Worm (Caenorhabditis elegans) whole organism, L2 larva: ENCODE measurements around the gene pdhb-1.

ENCODE experiments used
- C34F6.9 ChIP-seq: fragments of 150-350 bp; optimal IDR thresholded peaks from 2 replicates; lab custom pipeline; 2014; ENCODE audit warnings: missing biosample characterization, missing genetic modification characterization
- F13H6.1 ChIP-seq: sonication (generic microtip); optimal IDR thresholded peaks from 2 replicates; lab custom pipeline; 2016; ENCODE audit warnings: missing genetic modification characterization, missing compliant biosample characterization
- R02D3.7 ChIP-seq: fragments of 150-350 bp; optimal IDR thresholded peaks from 2 replicates; lab custom pipeline; 2014; ENCODE audit warnings: missing biosample characterization, missing genetic modification characterization
- Y55F3AM.14 ChIP-seq: fragments of 200-800 bp; sonication (Bioruptor generic); optimal IDR thresholded peaks from 2 replicates; lab custom pipeline; 2018; ENCODE audit warnings: mild to moderate bottlenecking, missing genetic modification characterization, missing compliant biosample characterization
- ZK546.5 ChIP-seq: sonication (generic microtip); optimal IDR thresholded peaks from 2 replicates; lab custom pipeline; 2017; ENCODE audit warnings: missing biosample characterization, missing genetic modification characterization
- alr-1 ChIP-seq: fragments of 150-350 bp; optimal IDR thresholded peaks from 2 replicates; lab custom pipeline; 2014; ENCODE audit warnings: missing biosample characterization, missing genetic modification characterization
- aly-2 ChIP-seq: fragments of 150-350 bp; optimal IDR thresholded peaks from 2 replicates; lab custom pipeline; 2014; ENCODE audit warnings: missing biosample characterization, missing genetic modification characterization
- ama-1 ChIP-seq: fragments of 150-350 bp; optimal IDR thresholded peaks from 2 replicates; lab custom pipeline; 2018; ENCODE audit warnings: inconsistent platforms
- blmp-1 ChIP-seq: sonication (generic microtip); optimal IDR thresholded peaks from 2 replicates; lab custom pipeline; 2017; ENCODE audit warnings: missing genetic modification characterization, mild to moderate bottlenecking, missing compliant biosample characterization, antibody characterized with exemption, moderate library complexity; ENCODE audit not compliant: insufficient read depth
- ceh-16 ChIP-seq: fragments of 150-350 bp; optimal IDR thresholded peaks from 2 replicates; lab custom pipeline; 2014; ENCODE audit warnings: missing biosample characterization, missing genetic modification characterization
- ceh-82 ChIP-seq: fragments of 150-350 bp; optimal IDR thresholded peaks from 2 replicates; lab custom pipeline; 2014; ENCODE audit warnings: missing biosample characterization, missing genetic modification characterization
- crh-2 ChIP-seq: sonication (generic microtip); optimal IDR thresholded peaks from 2 replicates; lab custom pipeline; 2017; ENCODE audit warnings: missing biosample characterization, missing genetic modification characterization
- dmd-4 ChIP-seq: sonication (generic microtip); optimal IDR thresholded peaks from 2 replicates; lab custom pipeline; 2017; ENCODE audit warnings: missing biosample characterization, missing genetic modification characterization
- egl-27 ChIP-seq: sonication (generic microtip); optimal IDR thresholded peaks from 3 replicates; lab custom pipeline; 2017; ENCODE audit warnings: missing biosample characterization, missing genetic modification reagents, missing genetic modification characterization
- elt-1 ChIP-seq: fragments of 150-350 bp; optimal IDR thresholded peaks from 2 replicates; lab custom pipeline; 2014; ENCODE audit warnings: missing biosample characterization, missing genetic modification characterization
- elt-3 ChIP-seq: sonication (generic microtip); optimal IDR thresholded peaks from 2 replicates; lab custom pipeline; 2017; ENCODE audit warnings: missing biosample characterization, missing genetic modification characterization
- fos-1 ChIP-seq: fragments of 150-350 bp; optimal IDR thresholded peaks from 2 replicates; lab custom pipeline; 2014; ENCODE audit warnings: missing biosample characterization, missing genetic modification characterization
- gmeb-1 ChIP-seq: fragments of 150-350 bp; optimal IDR thresholded peaks from 2 replicates; lab custom pipeline; 2014; ENCODE audit warnings: missing biosample characterization, missing genetic modification characterization
- lin-11 ChIP-seq: fragments of 150-350 bp; sonication (generic microtip); optimal IDR thresholded peaks from 2 replicates; lab custom pipeline; 2014; ENCODE audit warnings: missing biosample characterization, missing genetic modification characterization, inconsistent platforms, mixed read lengths
- lin-13 ChIP-seq: fragments of 150-350 bp; optimal IDR thresholded peaks from 2 replicates; lab custom pipeline; 2014; ENCODE audit warnings: missing biosample characterization, missing genetic modification reagents, missing genetic modification characterization
- lin-39 ChIP-seq: fragments of 150-350 bp; optimal IDR thresholded peaks from 2 replicates; lab custom pipeline; 2014; ENCODE audit warnings: missing biosample characterization, missing genetic modification reagents, missing genetic modification characterization
- lsy-2 ChIP-seq, 2 experiments: fragments of 150-350 bp in 1 of 2; sonication (generic microtip) in 1 of 2; optimal IDR thresholded peaks; 2 replicates each; lab custom pipeline; 2014 to 2017; ENCODE audit warnings: missing biosample characterization in 2 of 2, missing genetic modification characterization in 2 of 2
- mab-5 ChIP-seq: fragments of 150-350 bp; optimal IDR thresholded peaks from 2 replicates; lab custom pipeline; 2014; ENCODE audit warnings: missing biosample characterization, missing genetic modification characterization
- mbf-1 ChIP-seq: sonication (generic microtip); optimal IDR thresholded peaks from 2 replicates; lab custom pipeline; 2017; ENCODE audit warnings: missing biosample characterization, missing genetic modification characterization
- mdl-1 ChIP-seq, 2 experiments: fragments of 150-350 bp in 1 of 2; sonication (generic microtip) in 1 of 2; optimal IDR thresholded peaks; 2 replicates each; lab custom pipeline; 2017; ENCODE audit warnings: missing biosample characterization in 2 of 2, missing genetic modification characterization in 2 of 2
- nhr-10 ChIP-seq: sonication (generic microtip); optimal IDR thresholded peaks from 2 replicates; lab custom pipeline; 2017; ENCODE audit warnings: missing biosample characterization, missing genetic modification characterization
- nhr-11 ChIP-seq: fragments of 150-350 bp; optimal IDR thresholded peaks from 2 replicates; lab custom pipeline; 2014; ENCODE audit warnings: missing biosample characterization, missing genetic modification characterization
- nhr-12 ChIP-seq: fragments of 150-350 bp; optimal IDR thresholded peaks from 2 replicates; lab custom pipeline; 2014; ENCODE audit warnings: missing biosample characterization, missing genetic modification characterization
- nhr-129 ChIP-seq: fragments of 150-350 bp; optimal IDR thresholded peaks from 2 replicates; lab custom pipeline; 2014; ENCODE audit warnings: missing biosample characterization, missing genetic modification characterization
- nhr-21 ChIP-seq: fragments of 150-350 bp; optimal IDR thresholded peaks from 2 replicates; lab custom pipeline; 2014; ENCODE audit warnings: missing biosample characterization, missing genetic modification characterization
- nhr-23 ChIP-seq: fragments of 150-350 bp; optimal IDR thresholded peaks from 2 replicates; lab custom pipeline; 2014; ENCODE audit warnings: missing biosample characterization, missing genetic modification reagents, missing genetic modification characterization
- nhr-237 ChIP-seq: fragments of 150-350 bp; optimal IDR thresholded peaks from 2 replicates; lab custom pipeline; 2014; ENCODE audit warnings: missing biosample characterization, missing genetic modification characterization
- nhr-25 ChIP-seq: fragments of 150-350 bp; sonication (generic microtip); optimal IDR thresholded peaks from 3 replicates; lab custom pipeline; 2014; ENCODE audit warnings: missing biosample characterization, missing genetic modification characterization
- nhr-6 ChIP-seq: fragments of 150-350 bp; optimal IDR thresholded peaks from 2 replicates; lab custom pipeline; 2014; ENCODE audit warnings: missing biosample characterization, missing genetic modification characterization
- nhr-77 ChIP-seq: fragments of 150-350 bp; optimal IDR thresholded peaks from 2 replicates; lab custom pipeline; 2014; ENCODE audit warnings: missing biosample characterization, missing genetic modification characterization
- peb-1 ChIP-seq: fragments of 150-350 bp; optimal IDR thresholded peaks from 2 replicates; lab custom pipeline; 2014; ENCODE audit warnings: missing biosample characterization, missing genetic modification characterization
- sem-4 ChIP-seq: fragments of 150-350 bp; optimal IDR thresholded peaks from 2 replicates; lab custom pipeline; 2014; ENCODE audit warnings: missing biosample characterization, missing genetic modification reagents, missing genetic modification characterization
- skn-1 ChIP-seq: sonication (generic microtip); optimal IDR thresholded peaks from 2 replicates; lab custom pipeline; 2017; ENCODE audit warnings: missing biosample characterization, missing genetic modification characterization
- sma-3 ChIP-seq: sonication (generic microtip); optimal IDR thresholded peaks from 2 replicates; lab custom pipeline; 2016; ENCODE audit warnings: missing genetic modification reagents, missing genetic modification characterization, missing compliant biosample characterization
- sma-9 ChIP-seq, 2 experiments: fragments of 150-350 bp in 1 of 2; sonication (generic microtip) in 1 of 2; optimal IDR thresholded peaks; 2 replicates each; lab custom pipeline; 2014 to 2016; ENCODE audit warnings: missing genetic modification characterization in 2 of 2, mild to moderate bottlenecking in 1 of 2, missing biosample characterization in 1 of 2, missing compliant biosample characterization in 1 of 2, missing genetic modification reagents in 1 of 2, moderate library complexity in 1 of 2
- snpc-4 ChIP-seq: fragments of 150-350 bp; optimal IDR thresholded peaks from 2 replicates; lab custom pipeline; 2014; ENCODE audit warnings: missing biosample characterization, missing genetic modification characterization
- unc-55 ChIP-seq: fragments of 150-350 bp; sonication (generic microtip); optimal IDR thresholded peaks from 3 replicates; lab custom pipeline; 2014; ENCODE audit warnings: missing biosample characterization, missing genetic modification reagents, missing genetic modification characterization
- zag-1 ChIP-seq: fragments of 150-350 bp; optimal IDR thresholded peaks from 2 replicates; lab custom pipeline; 2014; ENCODE audit warnings: missing biosample characterization, missing genetic modification characterization
- ztf-1 ChIP-seq: fragments of 200-800 bp; sonication (Bioruptor generic); conservative IDR thresholded peaks from 2 replicates; pipeline ENCODE4 v1.3.6; 2022; ENCODE audit warnings: missing genetic modification characterization, missing compliant biosample characterization
- ztf-11 ChIP-seq: sonication (generic microtip); optimal IDR thresholded peaks from 2 replicates; lab custom pipeline; 2017; ENCODE audit warnings: missing biosample characterization, missing genetic modification characterization
- ztf-4 ChIP-seq: fragments of 150-350 bp; optimal IDR thresholded peaks from 2 replicates; lab custom pipeline; 2014; ENCODE audit warnings: missing biosample characterization, missing genetic modification characterization

The pdhb-1 gene

DNA sequence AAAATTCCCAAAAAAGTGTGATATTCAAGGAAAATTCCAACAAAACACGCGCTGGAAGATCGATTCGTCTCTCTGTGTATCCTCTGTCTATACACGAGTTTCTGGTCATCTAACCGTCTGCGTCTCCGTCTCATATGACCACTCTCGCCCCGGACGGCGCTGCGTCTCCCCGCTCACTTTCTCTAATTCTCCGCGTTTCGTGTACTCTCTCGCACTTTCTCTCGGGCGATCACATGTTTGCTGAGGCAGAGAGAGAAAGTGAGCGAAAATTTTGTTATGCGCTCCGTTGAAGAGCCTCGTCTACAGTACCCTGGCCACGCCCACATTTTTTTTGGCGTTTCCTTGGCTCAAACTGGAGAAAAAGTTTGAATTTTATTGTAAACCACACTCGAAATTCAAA is 14.9 kb upstream of the pdhb-1 start (continued):
- TF ChIP-seq crh-2 (tag; lab: Kevin White, UChicago) (peak; percentile 92), peb-1 (tag; lab: Kevin White, UChicago) (no peak), sem-4 (tag; lab: Kevin White, UChicago) (peak; percentile 84), Y55F3AM.14 (GFP tag; lab: Kevin White, UChicago) (peak; percentile 70), nhr-237 (tag; lab: Kevin White, UChicago) (peak; percentile 4), zag-1 (tag; lab: Kevin White, UChicago) (peak; percentile 48), snpc-4 (tag; lab: Kevin White, UChicago) (peak; percentile 25), ztf-1 (GFP tag; lab: Robert Waterston, UW) (no peak), lin-13 (GFP tag; lab: Kevin White, UChicago) (peak; percentile 81), ceh-16 (peak; percentile 16)

DNA sequence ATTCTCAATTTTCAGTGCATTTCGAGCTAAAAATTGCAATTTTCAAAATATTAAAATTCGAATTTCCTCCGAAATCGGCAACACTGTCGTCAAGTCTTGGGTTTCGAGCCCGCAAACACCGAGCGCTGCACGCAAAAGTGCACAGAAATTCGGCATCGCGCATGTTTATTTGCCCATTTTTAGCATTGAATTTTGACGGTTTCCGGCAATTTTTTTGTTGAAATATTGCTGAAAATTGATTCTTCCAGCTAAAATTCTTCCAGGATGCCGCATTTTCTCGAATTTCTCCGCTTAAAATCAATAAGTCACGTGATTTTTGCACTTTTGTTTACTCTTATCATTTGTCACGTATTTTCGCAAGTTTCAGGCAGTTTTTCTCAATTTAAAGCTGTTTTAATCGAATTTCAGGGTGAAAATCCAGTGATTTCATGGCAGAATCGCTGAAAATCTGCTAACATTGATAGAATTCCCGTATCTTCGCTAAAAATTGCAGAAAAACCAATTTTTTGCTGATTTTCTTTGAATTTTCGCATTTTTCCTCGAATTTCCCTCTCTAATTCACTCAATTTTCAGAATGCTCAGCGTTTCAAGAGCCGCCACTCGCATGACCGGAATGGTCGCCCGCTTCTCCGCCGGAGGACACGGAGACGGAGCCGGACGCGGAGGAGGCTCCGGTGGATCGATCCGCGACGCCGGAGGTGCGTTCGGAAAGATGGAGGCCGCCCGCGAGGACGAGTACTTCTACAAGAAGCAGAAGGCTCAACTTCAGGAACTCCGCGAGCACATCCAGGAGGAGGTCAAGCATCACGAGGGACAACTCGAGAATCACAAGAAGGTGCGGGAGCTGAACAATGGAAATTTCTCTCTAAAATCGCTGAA is 13.9 kb upstream of the pdhb-1 start, which contains the start of gene mai-2:
TSS of gene mai-2 (plus strand) at position 574 of the 879 bp plus-strand sequence.
- TF ChIP-seq nhr-10 (tag; lab: Kevin White, UChicago) (no peak), nhr-77 (tag; lab: Kevin White, UChicago) (no peak), ztf-4 (tag; lab: Kevin White, UChicago) (peak; percentile 39), Y55F3AM.14 (GFP tag; lab: Kevin White, UChicago) (no peak), nhr-23 (tag; lab: Kevin White, UChicago) (no peak), F13H6.1 (peak; percentile 51), nhr-25 (tag; lab: Kevin White, UChicago) (peak; percentile 20), sma-9 (GFP tag; optimal IDR thresholded peaks at IDR 0.05; lab: Kevin White, UChicago) (peak; percentile 25), sma-9 (tag; optimal IDR thresholded peaks at IDR 0.05; lab: Kevin White, UChicago) (no peak), nhr-11 (tag; lab: Kevin White, UChicago) (no peak), elt-3 (no peak), ceh-82 (no peak), egl-27 (no peak), skn-1 (no peak), fos-1 (tag; lab: Kevin White, UChicago) (no peak), lsy-2 (tag; optimal IDR thresholded peaks at IDR 0.05; lab: Kevin White, UChicago) (peak; percentile 75 to 81), elt-1 (tag; lab: Kevin White, UChicago) (no peak), R02D3.7 (no peak), lin-39 (tag; lab: Kevin White, UChicago) (no peak), ztf-1 (GFP tag; lab: Robert Waterston, UW) (no peak), gmeb-1 (peak; percentile 90), zag-1 (tag; lab: Kevin White, UChicago) (no peak), nhr-6 (tag; lab: Kevin White, UChicago) (no peak), ZK546.5 (tag; lab: Kevin White, UChicago) (no peak), peb-1 (tag; lab: Kevin White, UChicago) (no peak), C34F6.9 (tag; lab: Kevin White, UChicago) (peak; percentile 76), ztf-11 (tag; lab: Kevin White, UChicago) (no peak), ceh-16 (no peak), mbf-1 (tag; lab: Kevin White, UChicago) (no peak), alr-1 (tag; lab: Kevin White, UChicago) (no peak), aly-2 (tag; lab: Kevin White, UChicago) (no peak), nhr-237 (tag; lab: Kevin White, UChicago) (no peak), unc-55 (GFP tag; lab: Kevin White, UChicago) (peak; percentile 82), ama-1 (lab: Kevin White, UChicago) (peak; percentile 52), mab-5 (no peak), nhr-129 (tag; lab: Kevin White, UChicago) (peak; percentile 51), dmd-4 (no peak), blmp-1 (tag; lab: Kevin White, UChicago) (peak; percentile 42), sma-3 (peak; percentile 63), nhr-21 (tag; lab: Kevin White, UChicago) (no peak), crh-2 (tag; lab: Kevin White, UChicago) (peak; percentile 54), lin-11 (tag; lab: Kevin White, UChicago) (peak; percentile 48), sem-4 (tag; lab: Kevin White, UChicago) (peak; percentile 8), mdl-1 (tag; optimal IDR thresholded peaks at IDR 0.05; lab: Kevin White, UChicago) (peak in 1 of 2 experiments; percentile 16), nhr-12 (tag; lab: Kevin White, UChicago) (no peak), snpc-4 (tag; lab: Kevin White, UChicago) (no peak), lin-13 (GFP tag; lab: Kevin White, UChicago) (peak; percentile 51)
